Worm (Caenorhabditis elegans) whole organism, L4/young adult: Measurements from ENCODE around the gene F26G1.15.

ENCODE experiments used
- W03F9.2 ChIP-seq: fragments of 150-350 bp; optimal IDR thresholded peaks from 2 replicates; lab custom pipeline; 2014; ENCODE audit warnings: missing biosample characterization, missing genetic modification characterization
- dao-5 ChIP-seq: sonication (generic microtip); optimal IDR thresholded peaks from 2 replicates; lab custom pipeline; 2016; ENCODE audit warnings: missing genotype, missing genetic modification characterization, moderate library complexity, missing compliant biosample characterization
- him-1 ChIP-seq: sonication (generic microtip); optimal IDR thresholded peaks from 2 replicates; lab custom pipeline; 2016; ENCODE audit warnings: missing genotype, missing genetic modification reagents, missing genetic modification characterization, missing compliant biosample characterization

F26G1.15 gene

DNA sequence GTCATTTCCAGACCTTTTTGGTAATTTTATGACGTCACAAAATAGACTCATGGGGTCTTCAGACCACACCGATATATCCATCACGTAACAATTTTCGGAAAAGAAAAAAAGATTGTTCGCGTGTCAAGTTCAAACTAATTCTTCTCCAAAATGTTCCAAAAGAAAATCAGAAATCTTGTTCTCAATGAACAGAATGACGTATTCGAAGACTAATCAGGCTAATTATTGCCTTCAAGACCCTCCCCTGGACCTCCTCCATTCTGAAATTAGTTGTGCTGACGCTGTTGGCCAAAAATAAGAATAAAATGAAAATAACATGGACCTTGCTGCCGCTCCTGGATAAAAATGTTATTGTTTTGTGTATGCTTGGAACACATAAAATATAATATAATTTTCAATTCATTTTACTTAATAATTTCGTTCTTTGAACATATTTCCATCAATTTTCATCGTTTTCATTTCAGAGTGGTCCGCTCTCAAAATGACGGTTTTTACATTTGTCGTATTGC, at the start of gene F26G1.15:
F26G1.15 (plus strand) TSS at position 459 of the 509 bp plus-strand sequence.
- no peak for TF ChIP-seq dao-5 (tag; lab: Kevin White, UChicago)
- TF ChIP-seq W03F9.2 (tag; lab: Kevin White, UChicago): no peak
- TF ChIP-seq him-1 (tag; lab: Kevin White, UChicago): no peak

DNA sequence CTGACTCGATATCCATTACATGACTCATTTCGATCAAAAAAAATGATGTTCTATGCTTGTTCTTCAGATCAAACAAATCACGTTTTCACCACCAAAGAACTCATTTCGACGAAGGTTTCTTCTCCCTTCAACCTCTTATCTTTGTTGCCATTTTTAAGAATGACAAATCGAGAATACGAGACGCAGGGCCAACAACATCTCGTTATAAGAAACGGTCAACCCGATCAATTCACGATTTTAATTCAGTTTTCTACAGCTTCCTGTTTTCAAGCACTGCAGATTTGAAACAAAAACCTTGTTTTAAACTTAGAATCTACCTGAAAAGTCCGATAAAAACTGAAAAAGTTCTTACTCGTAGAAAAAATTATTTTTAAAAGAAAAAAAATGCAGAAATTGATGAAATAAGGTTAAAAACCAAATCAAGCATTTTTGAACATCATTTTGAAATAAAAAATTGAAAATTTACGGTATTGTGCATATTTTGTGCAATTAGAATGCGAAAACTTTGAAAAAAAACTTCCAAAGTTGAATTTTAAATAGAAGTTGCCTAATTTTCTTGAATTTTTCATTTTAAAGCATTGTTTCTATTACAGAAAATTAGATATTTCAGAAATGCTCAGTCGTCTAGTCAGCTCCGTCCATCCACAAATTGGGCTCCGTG, 48.4 kb upstream of the F26G1.15 start, which contains the start of gene acs-11:
acs-11 (plus strand) TSS at position 611 of the 661 bp plus-strand sequence.
- TF ChIP-seq W03F9.2 (tag; lab: Kevin White, UChicago): no peak
- TF ChIP-seq him-1 (tag; lab: Kevin White, UChicago): no peak
- TF ChIP-seq dao-5 (tag; lab: Kevin White, UChicago): no peak

DNA sequence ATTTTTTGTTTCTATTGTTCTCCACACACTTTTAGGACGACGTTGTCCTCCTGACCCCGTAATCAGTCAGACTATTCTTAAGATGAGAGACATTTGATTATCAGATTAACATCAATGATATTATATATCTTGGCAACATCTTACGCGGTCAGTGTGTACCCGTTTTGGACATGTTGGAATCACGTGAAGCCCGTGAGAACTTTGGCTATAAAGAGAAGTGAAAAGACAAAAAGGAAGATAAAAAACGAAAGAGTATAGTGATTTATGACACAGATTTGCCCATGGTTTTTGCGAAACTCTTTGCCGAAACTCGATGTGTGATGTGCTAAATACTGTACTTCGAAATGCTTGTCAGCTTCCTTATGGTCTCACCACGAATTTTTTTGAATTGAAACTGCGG, 44.8 kb upstream of the F26G1.15 start:
- TF ChIP-seq W03F9.2 (tag; lab: Kevin White, UChicago) (no peak), him-1 (tag; lab: Kevin White, UChicago) (no peak), dao-5 (tag; lab: Kevin White, UChicago) (no peak)

DNA sequence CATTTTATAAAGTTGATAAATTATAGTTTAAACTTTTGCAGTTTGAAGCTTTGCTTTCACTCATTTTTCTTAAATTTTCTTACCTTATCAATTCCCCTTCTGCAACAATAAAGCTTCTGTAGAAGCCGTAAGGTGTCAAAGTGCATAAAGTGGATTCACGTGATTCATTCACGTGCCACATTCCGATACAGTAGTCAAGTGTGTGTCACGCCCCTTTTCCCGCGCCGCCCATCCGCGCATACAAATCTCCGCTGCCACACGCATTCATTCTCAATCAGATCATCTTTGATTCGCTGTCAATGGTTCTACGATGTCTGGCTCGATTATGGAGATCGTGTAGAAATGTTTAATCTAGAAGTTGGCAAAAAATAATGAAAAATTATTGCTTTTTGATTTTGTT, 43.0 kb upstream of the F26G1.15 start:
- TF ChIP-seq him-1 (tag; lab: Kevin White, UChicago): no peak
- TF ChIP-seq W03F9.2 (tag; lab: Kevin White, UChicago): no peak
- no peak for TF ChIP-seq dao-5 (tag; lab: Kevin White, UChicago)

DNA sequence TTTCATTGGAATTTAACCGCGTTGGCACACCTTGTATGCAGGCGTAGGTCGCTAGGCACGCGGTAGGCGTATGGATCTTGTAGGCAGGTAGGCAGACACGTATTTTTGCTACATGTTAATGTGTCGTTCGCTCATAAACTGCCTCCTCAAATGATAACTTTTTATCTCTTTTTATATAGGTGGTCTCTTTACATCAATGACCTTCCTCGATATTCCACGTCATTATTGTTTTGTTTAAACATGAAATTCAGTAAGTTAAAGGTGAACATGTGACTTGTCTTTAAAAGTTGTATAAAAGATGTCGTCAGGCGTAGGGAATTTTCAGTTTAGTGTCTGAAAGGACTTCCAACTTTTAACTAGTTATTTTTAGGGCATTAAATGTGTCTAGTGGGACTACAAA, 42.4 kb upstream of the F26G1.15 start:
- TF ChIP-seq dao-5 (tag; lab: Kevin White, UChicago): no peak
- no peak for TF ChIP-seq him-1 (tag; lab: Kevin White, UChicago)
- no peak for TF ChIP-seq W03F9.2 (tag; lab: Kevin White, UChicago)

DNA sequence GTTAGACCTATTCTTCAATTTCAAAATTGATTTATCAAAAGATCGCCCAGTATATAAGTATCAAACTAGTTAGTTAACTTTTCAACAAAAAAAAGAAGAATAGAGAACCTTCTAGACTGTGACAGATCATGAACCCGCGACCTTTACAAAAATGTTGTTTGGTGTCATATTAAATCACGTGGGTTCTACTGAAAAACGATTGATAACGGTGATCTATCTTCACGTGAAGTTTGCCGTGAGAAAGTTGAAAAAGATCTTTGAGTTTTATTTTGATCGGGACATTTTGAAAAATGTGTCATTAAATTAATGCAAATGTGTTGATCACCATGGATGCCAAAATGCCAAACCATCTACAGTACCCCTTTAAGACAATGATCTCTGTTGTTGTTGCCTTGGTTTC, 41.7 kb upstream of the F26G1.15 start:
- TF ChIP-seq dao-5 (tag; lab: Kevin White, UChicago) (no peak), W03F9.2 (tag; lab: Kevin White, UChicago) (no peak), him-1 (tag; lab: Kevin White, UChicago) (no peak)

DNA sequence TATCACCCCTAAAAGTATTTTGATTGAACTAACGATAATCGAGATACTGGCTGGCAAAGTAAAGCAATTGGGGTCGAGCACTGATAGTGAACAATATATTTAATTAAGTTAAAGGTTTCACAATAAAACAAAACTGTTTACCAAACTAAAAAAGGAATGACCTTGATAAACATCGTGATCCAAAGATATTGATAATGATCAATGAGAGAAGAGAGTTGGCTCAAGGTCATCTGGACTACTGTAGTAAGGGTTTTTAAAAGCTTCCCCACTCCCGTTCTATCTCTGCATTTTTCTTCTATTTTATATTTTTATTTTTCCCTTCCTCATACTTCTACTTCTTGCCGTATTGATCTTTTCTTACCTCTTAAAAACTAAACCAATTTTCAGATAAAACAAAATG, 40.5 kb upstream of the F26G1.15 start, which contains the start of gene F41C3.2:
F41C3.2 (plus strand) TSS at position 388 of the 400 bp plus-strand sequence.
- TF ChIP-seq dao-5 (tag; lab: Kevin White, UChicago) (no peak), him-1 (tag; lab: Kevin White, UChicago) (no peak)

DNA sequence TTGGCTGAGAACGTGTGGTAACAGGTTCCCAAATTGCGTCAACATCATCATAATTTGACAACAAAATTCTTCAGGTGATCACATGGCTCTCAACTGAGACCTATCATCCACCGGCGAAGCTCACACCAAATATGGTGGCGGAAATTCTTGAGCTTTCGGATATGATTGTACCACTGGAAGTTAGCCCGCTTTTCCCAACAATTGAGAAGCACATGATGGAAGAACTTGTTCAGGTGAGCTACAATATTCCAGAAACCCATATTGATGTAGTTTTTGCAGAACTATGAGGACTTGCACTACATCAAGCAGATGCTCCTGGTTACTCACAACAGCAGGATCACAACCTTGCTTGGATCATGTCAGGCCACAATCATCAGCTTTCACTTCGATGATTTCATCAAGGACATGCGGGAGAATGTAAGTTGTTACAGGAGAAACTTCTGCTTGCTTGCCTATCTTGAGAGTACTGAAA, 37.8 kb upstream of the F26G1.15 start, which contains the start of gene F41C3.1:
F41C3.1 (plus strand) TSS at position 51 of the 472 bp plus-strand sequence.
- TF ChIP-seq W03F9.2 (tag; lab: Kevin White, UChicago): no peak
- no peak for TF ChIP-seq dao-5 (tag; lab: Kevin White, UChicago)
- TF ChIP-seq him-1 (tag; lab: Kevin White, UChicago): no peak

DNA sequence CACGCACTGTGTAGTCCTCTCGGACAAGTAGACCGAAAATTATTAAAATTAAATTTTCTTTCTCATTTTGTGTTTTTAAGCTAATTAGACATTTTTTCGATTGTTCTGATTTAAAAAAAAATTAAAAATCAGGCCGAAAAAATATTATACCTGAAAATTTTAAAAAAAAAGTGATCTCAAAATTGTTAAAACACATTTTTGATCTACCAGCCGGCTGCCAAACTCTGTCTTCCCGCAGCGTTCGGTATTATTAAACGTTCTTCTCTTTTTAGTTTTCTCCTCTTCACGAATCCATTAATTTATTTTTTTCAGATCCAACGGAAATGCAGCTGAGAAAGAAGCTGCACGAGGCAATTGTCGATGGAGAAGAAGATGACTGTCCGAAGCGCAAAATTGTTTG, 37.0 kb upstream of the F26G1.15 start, which contains the start of gene C27D9.1:
C27D9.1 (plus strand) TSS at position 281 of the 400 bp plus-strand sequence.
- TF ChIP-seq W03F9.2 (tag; lab: Kevin White, UChicago) (no peak), dao-5 (tag; lab: Kevin White, UChicago) (no peak), him-1 (tag; lab: Kevin White, UChicago) (no peak)

DNA sequence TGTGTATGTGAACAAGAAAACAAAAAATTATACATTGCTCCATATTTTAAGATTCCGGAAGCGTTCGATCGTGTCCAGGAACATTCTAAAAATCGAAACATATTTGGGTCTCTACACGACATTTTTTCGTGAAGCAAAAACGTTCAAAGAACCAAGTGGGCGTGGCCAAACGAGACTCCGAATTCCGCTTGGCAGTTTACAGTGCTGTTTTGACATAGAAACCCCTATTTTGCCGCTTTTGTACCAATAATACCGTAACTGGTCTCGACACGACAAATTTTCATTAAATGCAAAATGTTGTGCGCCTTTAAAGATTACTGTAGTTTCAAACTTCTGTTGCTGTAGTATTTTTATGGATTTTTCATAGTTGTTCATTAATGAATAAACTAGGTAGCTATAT, 34.4 kb upstream of the F26G1.15 start:
- TF ChIP-seq him-1 (tag; lab: Kevin White, UChicago): no peak
- TF ChIP-seq dao-5 (tag; lab: Kevin White, UChicago): no peak
- no peak for TF ChIP-seq W03F9.2 (tag; lab: Kevin White, UChicago)

DNA sequence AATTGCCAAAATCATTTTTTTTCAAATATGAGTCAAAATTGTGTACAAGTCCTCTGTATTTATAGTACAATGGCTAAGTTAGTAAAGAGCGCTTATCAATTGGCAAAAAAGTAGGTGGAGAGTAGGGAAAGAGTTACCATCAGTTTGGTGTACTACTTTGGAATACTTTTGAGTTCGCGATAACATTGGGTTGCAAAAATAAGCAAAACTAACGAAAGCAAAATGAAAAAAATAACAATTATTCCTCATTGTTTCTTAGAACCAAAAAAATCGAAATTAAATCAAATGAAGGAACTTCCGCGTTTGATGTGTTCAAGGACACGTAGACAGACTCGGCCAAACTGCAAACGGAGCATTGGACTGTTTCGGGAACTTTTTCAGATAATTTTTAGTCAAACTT, 33.3 kb upstream of the F26G1.15 start, which contains the start of gene C27D9.2:
C27D9.2 (minus strand) TSS at position 101 of the 400 bp plus-strand sequence.
- no peak for TF ChIP-seq him-1 (tag; lab: Kevin White, UChicago)

DNA sequence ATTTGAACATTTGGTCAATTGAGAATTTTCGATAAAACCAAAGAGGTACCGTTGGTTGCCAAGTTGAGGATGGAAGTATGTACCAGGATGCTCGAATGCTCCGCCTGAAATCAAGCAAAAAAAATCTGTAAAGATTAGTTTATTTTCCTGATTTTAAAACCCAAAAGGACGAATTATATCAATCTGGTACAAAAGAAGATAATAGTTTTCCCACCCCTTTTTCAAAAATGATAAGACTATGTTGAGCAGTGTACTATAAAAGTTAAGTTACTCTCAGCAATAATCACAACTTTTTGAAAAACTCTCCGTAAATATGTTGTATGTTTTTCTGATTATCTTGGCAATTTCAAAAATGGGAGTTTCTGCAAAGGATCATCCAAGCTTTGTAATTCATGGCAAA, 31.6 kb upstream of the F26G1.15 start, which contains the start of gene F26G1.3:
F26G1.3 (plus strand) TSS at position 301 of the 400 bp plus-strand sequence.
- TF ChIP-seq dao-5 (tag; lab: Kevin White, UChicago) (no peak), W03F9.2 (tag; lab: Kevin White, UChicago) (no peak), him-1 (tag; lab: Kevin White, UChicago) (no peak)

DNA sequence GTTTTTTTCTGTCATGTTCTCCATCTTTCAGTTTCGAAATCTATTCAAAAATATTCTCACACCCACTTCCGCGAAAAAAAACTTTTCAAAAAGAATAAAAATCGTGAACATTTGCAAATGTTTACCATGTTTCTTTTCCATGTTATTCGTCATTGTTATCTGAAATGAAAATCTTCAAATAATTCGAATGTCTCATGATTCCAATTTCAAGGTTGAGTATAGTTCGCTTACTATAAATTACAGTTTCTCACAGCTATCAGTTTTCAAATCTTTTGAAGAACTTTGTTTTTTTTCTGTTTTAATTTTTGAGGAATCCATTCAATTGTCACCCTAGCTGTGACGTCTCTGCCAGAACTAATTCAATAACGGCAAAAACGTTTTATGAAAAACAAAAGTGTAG, 30.3 kb upstream of the F26G1.15 start:
- no peak for TF ChIP-seq W03F9.2 (tag; lab: Kevin White, UChicago)
- no peak for TF ChIP-seq him-1 (tag; lab: Kevin White, UChicago)
- no peak for TF ChIP-seq dao-5 (tag; lab: Kevin White, UChicago)
